Fruit fly (Drosophila melanogaster) whole organism, adult: ENCODE measurements around the gene mu2.

Experiments used
- bab1 ChIP-seq: fragments of 200-800 bp; sonication (Bioruptor generic); optimal IDR thresholded peaks from 3 replicates; lab custom pipeline; 2019; ENCODE audit warnings: missing biosample characterization, mild to moderate bottlenecking, missing genetic modification characterization, moderate library complexity
- cnc ChIP-seq, 2 experiments: fragments of >200 bp; optimal IDR thresholded peaks; 2 replicates each; lab custom pipeline; 2017

DNA sequence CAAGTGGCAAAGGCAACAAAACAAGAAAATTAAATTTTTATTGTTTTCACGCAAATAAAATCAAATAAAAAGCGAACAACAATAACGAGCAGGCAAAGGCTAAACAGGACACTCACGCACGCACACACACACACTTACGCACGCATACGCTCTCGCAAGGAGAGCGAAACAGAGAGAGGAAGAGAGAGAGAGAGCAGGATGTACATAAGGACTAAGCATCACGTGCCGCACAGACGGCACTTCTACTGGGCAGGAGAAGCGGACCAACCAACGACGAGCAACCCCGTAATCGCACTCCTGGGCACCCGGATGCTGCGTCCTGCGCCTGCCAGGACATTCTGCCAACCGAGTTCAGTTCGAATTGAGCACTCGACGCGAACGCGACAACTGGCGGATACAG lies 26.3 kb downstream of the mu2 start, which contains the start of gene Dbx:
- no peak for TF ChIP-seq cnc (optimal IDR thresholded peaks at IDR 0.05; lab: Kevin White, UChicago)
- no peak for TF ChIP-seq bab1 (GFP tag; lab: Kevin White, UChicago)
